Worm (Caenorhabditis elegans): ENCODE data around the gene T23F11.4.
A peak's percentile ranks its signal among the peaks of the same experiment; 100 is the strongest.

The T23F11.4 gene

DNA sequence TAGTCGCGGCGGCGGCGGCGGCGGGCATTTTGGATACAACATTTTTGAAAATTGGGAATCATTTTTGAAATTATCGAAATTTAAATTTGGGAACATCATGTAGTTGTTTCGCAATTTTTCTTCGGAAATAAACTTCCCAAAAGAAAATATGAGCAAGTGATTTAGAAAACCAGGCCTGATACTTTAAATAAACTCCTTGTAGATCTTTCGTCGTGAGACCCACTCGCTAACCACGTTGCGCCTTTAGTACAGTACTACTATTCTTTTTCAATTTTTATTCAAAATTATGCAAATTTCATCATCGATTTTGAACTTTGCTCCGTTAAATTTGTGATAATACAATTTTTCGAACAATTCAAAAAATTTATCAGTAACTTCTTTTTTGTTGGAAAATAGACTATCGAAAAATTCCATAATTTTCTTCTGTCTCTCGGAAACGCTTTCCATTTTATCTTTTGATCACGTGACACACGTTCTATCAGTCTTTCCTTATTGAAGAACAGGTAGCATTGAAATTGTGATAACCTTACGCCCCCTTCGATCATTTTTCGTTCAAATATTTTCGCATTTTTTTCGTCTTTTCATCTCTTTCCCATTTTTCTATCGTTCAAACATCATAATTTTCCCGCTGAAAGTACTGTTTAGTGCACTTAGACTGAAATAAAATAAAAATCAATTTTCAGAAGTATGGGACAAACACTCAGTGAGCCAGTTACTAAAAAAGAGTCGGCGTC is 15.2 kb downstream of the T23F11.4 start, which contains the start of gene ppm-2:
Gene ppm-2 (plus strand): TSS at position 684 of the 734 bp plus-strand sequence.
- no peak for TF ChIP-seq W03F9.2 (tag; optimal IDR thresholded peaks at IDR 0.05)
- no peak for TF ChIP-seq him-1 (tag; optimal IDR thresholded peaks at IDR 0.05)
- TF ChIP-seq dao-5 (tag; optimal IDR thresholded peaks at IDR 0.05) = no peak

DNA sequence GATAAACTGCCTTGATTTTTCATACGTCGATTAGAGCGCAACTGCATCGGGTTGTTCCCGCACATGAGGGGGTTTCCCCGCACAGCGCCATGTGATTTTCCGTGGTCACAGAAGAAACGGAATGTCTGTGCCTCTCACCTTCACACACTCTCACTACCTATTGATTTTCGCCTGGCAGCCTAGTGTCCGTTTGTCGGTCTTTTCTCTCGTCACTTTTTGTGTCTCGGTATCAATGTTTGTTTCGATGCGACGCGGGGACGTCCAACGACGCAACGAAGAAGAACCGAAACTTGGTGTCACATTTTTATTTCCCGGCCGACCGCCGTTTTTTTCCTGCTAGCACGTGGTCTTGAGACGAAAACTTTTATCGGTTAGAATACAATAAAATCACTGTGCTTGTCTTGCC is 15.8 kb downstream of the T23F11.4 start:
- TF ChIP-seq him-1 (tag; optimal IDR thresholded peaks at IDR 0.05) (peak; percentile 89), dao-5 (tag; optimal IDR thresholded peaks at IDR 0.05) (no peak), W03F9.2 (tag; optimal IDR thresholded peaks at IDR 0.05) (peak; percentile 57)

DNA sequence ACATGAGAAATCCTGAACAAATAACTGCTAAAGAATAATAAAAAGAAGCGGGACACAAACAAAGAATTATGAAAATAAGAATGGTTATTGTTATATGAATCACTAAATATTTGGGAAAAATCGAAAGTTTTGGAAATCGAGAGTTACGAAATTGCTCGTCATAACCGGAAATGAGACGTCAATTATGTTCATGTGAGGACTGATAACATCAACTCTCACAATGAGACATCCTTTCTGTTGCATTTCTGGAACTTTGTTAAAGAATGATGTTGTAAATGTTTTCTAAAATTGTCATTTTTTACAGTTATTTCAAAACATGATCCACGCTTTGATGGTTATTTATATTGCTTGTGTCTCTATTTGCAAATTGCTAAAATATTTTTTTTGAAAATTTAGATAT is 17.3 kb downstream of the T23F11.4 start, which contains the start of gene T23F11.6:
Gene T23F11.6 (minus strand): TSS at position 45 of the 400 bp plus-strand sequence.
- TF ChIP-seq W03F9.2 (tag; optimal IDR thresholded peaks at IDR 0.05) (no peak), him-1 (tag; optimal IDR thresholded peaks at IDR 0.05) (no peak), dao-5 (tag; optimal IDR thresholded peaks at IDR 0.05) (no peak)

DNA sequence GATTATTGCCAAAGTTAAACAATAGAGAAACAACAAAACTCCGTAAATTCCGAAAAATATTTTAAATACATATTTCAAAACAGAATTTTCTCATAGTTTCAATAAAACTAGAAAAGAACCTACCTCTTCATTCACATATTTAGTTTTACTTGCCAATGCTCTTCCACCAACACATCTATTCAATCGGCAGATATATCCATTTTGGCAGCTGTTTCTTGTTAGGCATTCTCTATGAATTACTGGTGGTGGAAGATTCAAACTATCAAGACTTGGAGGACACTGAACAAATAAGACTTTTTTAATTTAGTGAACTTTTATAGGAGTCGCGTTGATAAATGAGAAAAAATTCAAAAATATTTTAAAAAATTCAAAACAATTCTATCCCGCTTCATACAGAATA is 17.8 kb downstream of the T23F11.4 start:
- TF ChIP-seq dao-5 (tag; optimal IDR thresholded peaks at IDR 0.05) = no peak
- no peak for TF ChIP-seq W03F9.2 (tag; optimal IDR thresholded peaks at IDR 0.05)
- TF ChIP-seq him-1 (tag; optimal IDR thresholded peaks at IDR 0.05) = no peak

DNA sequence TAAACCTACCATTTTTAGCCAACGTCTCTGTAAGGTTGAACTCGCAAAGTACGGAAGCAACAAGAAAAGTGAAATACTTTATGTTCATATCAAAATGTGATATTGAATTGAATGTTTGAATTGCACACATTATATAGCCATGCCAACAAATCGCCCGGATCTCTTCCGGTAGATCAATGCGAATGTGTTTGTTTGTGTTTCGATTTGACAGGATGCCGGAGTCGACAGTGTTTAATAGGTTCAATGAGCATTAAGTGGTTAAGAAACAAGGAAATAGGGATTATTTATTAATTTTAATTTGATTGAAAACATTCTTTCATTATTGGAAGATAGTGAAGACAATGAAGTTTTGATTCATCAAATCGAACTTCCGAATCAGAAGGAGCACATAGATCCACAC is 18.9 kb downstream of the T23F11.4 start, which contains the start of gene pqn-29:
Gene pqn-29 (minus strand): TSS at position 101 of the 400 bp plus-strand sequence.
- no peak for TF ChIP-seq him-1 (tag; optimal IDR thresholded peaks at IDR 0.05)
- TF ChIP-seq W03F9.2 (tag; optimal IDR thresholded peaks at IDR 0.05) = no peak
- TF ChIP-seq dao-5 (tag; optimal IDR thresholded peaks at IDR 0.05) = no peak

DNA sequence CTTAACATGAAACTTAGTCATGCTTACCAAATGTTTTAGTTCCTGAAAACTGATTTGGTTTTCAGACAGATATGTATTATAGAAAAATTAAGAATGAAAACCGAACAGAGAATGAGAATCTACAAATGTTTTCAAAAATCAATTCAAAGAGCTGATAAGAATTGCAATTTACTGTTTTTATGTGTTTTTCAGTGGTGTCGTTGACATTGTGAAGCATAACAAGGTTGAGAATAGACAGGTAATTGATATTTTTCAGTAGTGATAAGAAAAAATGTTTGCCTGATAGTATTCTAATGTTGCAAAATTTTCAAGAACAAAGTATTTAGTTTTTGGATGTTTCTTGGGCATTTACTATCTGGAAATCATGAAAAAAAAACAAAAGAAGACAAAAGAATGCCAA is 21.9 kb downstream of the T23F11.4 start, which contains the start of gene pfas-1:
Gene pfas-1 (minus strand): TSS at position 49 of the 400 bp plus-strand sequence.
- TF ChIP-seq him-1 (tag; optimal IDR thresholded peaks at IDR 0.05) = no peak
- TF ChIP-seq dao-5 (tag; optimal IDR thresholded peaks at IDR 0.05) = no peak
- no peak for TF ChIP-seq W03F9.2 (tag; optimal IDR thresholded peaks at IDR 0.05)

DNA sequence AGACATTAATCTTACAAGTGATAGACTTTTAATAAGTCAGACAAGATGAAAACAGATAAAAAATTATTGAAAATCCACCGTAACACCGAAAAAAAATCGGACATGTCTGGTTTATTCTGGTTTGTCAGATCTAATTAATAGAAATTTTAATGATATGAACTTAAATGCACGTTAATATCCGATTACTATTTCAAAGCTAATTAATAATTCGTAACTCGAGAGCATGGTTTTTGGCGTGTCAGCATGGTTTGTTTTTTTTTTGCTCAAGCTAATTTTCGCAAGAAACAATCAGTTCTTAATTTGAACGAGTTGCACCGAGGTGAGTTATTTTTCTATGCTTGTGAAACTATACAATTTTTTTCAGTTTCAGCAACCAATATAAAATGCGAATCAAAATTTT is 30.2 kb downstream of the T23F11.4 start, which contains the start of gene clec-153:
Gene clec-153 (plus strand): TSS at position 301 of the 400 bp plus-strand sequence.
- TF ChIP-seq dao-5 (tag; optimal IDR thresholded peaks at IDR 0.05) = no peak
- TF ChIP-seq him-1 (tag; optimal IDR thresholded peaks at IDR 0.05) = no peak
- TF ChIP-seq W03F9.2 (tag; optimal IDR thresholded peaks at IDR 0.05) = no peak

DNA sequence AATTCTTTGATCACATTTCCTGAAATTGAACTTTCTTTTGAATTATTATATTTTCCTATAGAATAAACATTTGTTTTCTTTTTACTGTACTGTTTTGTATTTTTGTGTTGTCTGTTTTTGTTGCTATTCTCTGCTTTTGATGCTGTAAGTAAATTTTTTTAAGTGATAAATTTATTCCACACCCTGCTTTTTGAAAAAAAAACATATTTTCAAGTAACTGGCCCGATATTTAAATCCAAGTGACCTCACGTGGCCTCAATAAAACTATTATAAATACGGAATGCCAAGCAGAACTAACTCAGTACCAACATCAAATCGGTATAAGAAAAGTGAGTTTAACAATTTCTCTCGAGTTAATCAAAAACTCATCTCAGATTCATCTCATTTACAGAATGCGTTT is 37.0 kb downstream of the T23F11.4 start, which contains the start of gene clec-151:
Gene clec-151 (plus strand): TSS at position 301 of the 400 bp plus-strand sequence.
- no peak for TF ChIP-seq W03F9.2 (tag; optimal IDR thresholded peaks at IDR 0.05)
- no peak for TF ChIP-seq him-1 (tag; optimal IDR thresholded peaks at IDR 0.05)
- TF ChIP-seq dao-5 (tag; optimal IDR thresholded peaks at IDR 0.05) = no peak

DNA sequence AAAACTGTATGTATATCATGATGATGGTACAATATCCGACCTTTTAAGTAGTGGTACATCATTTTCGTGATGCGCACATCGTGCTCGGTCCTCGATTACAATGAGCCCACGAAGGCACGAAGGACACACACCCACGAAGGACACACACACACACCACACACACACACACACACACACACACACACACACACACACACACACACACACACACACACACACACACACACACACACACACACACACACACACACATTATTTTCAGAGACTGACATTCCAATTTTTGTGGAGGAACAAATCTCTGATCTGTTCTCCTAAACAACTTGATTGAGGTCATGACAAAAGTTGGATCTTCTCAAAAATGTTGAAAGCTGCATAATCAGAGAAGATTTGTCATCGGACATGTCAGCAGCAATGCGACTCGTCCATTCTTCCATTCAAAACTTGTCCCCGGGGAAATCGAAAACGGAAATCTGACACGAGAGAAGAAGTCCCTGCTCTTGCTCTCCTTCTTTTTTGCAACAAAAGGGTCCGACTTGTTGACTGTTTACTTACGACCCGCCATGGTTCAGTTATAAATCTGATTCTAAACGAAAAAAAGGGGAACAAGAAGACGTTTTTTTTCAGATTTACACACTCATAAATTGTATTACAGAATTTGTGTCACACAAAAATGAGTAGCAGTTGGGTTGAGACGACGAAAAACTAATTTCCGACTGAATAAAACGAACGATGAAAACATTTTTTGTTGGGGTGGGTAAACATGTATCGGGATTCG is 38.8 kb downstream of the T23F11.4 start:
- TF ChIP-seq him-1 (tag; optimal IDR thresholded peaks at IDR 0.05) = no peak
- TF ChIP-seq W03F9.2 (tag; optimal IDR thresholded peaks at IDR 0.05) = no peak
- no peak for TF ChIP-seq dao-5 (tag; optimal IDR thresholded peaks at IDR 0.05)

DNA sequence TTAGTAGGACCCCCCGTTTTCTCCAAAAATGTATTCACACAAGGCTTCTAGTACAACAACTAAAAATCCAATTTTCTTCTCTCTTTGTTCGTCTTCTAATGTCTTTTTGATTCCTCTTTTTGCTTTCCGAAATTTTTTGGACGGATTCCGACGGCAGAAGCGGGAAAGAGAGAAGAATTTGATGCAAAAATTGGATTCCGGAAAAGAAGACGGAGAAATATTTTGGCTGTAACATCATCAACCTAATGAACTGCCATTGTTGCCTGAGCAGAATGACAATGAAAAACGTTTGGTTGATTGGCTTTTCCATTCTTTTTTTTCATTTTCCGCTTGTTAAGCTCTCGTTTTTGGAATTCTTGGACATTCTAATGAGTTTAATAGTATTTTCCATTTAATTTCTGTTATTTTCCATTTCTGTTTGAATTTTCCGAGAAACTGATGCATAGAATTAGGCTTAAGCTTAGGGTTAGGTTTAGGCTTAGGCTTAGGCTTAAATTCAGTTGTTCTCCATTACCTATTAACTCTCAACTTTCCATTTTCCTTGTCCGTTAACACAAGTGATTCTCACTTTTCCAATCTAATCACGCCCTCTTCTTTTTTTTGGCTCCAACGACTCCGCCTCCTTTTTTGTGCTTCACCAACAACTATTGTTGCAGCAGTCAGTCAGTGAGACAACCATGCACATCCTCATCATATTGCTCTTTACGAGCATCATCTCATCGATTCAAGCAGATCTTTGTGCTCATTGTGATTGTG is 42.6 kb downstream of the T23F11.4 start, which contains the start of gene lron-5:
Gene lron-5 (plus strand): TSS at position 655 of the 756 bp plus-strand sequence.
- TF ChIP-seq him-1 (tag; optimal IDR thresholded peaks at IDR 0.05) = no peak
- no peak for TF ChIP-seq dao-5 (tag; optimal IDR thresholded peaks at IDR 0.05)
- TF ChIP-seq W03F9.2 (tag; optimal IDR thresholded peaks at IDR 0.05) = no peak

DNA sequence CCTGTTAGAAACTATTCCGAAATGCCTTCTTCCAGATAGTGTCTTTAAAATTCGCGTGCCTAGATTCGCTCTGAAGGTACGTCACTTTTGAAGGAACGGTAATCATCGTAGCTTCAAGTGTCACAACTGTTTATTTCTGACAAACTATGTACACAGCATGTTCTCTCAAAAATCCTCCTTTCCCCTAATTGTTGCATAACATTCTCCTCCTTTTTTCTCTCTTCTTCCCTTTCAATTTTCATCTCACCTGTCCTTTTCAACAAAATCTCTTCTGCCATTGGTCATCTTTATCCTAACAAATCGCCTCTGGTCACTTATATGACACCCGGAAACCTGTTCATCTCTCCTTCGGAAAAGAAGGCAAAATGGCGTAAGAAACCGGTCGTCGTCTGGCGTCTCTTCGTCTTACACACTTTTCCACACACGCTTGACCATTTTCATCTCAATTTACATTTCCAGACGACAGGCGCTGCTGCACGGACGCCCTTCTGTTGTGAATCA is 49.1 kb downstream of the T23F11.4 start, which contains the start of gene lips-3:
Gene lips-3 (plus strand): TSS at position 458 of the 501 bp plus-strand sequence.
- no peak for TF ChIP-seq dao-5 (tag; optimal IDR thresholded peaks at IDR 0.05)

Measured in whole organism, L4/young adult.